Worm (Caenorhabditis elegans): ENCODE data around the gene asm-1.

asm-1 gene

ce11 chrII:6909568-6910122, at the start of gene asm-1:
asm-1 (plus strand) TSS chrII:6910072.
- TF ChIP-seq hlh-30 (tag; optimal IDR thresholded peaks at IDR 0.05; ENCODE audit: insufficient read depth) (no peak), elt-2 (tag; optimal IDR thresholded peaks at IDR 0.05) (peak; percentile 62), ceh-31 (tag; optimal IDR thresholded peaks at IDR 0.05) (no peak), pros-1 (tag; optimal IDR thresholded peaks at IDR 0.05) (no peak)

ce11 chrII:6863652-6864051, 46.2 kb upstream of the asm-1 start, which contains the start of gene aff-1:
aff-1 (minus strand) TSS chrII:6863752.
- TF ChIP-seq ttx-3 (tag; optimal IDR thresholded peaks at IDR 0.05) = no peak
- TF ChIP-seq nhr-11 (tag; optimal IDR thresholded peaks at IDR 0.05) = no peak
- TF ChIP-seq lin-11 (tag; optimal IDR thresholded peaks at IDR 0.05) = no peak
- TF ChIP-seq fkh-6 (tag; optimal IDR thresholded peaks at IDR 0.05) = no peak
- no peak for TF ChIP-seq ahr-1 (tag; optimal IDR thresholded peaks at IDR 0.05)
- no peak for TF ChIP-seq madf-2 (tag; optimal IDR thresholded peaks at IDR 0.05)
- no peak for TF ChIP-seq gmeb-2 (tag; optimal IDR thresholded peaks at IDR 0.05)
- no peak for TF ChIP-seq npax-4 (tag; optimal IDR thresholded peaks at IDR 0.05)
- no peak for TF ChIP-seq syd-9 (tag; optimal IDR thresholded peaks at IDR 0.05)
- no peak for TF ChIP-seq ceh-2 (tag; optimal IDR thresholded peaks at IDR 0.05)
- no peak for TF ChIP-seq ref-2 (tag; optimal IDR thresholded peaks at IDR 0.05)
- no peak for TF ChIP-seq che-1 (tag; optimal IDR thresholded peaks at IDR 0.05)
- no peak for TF ChIP-seq dve-1 (tag; optimal IDR thresholded peaks at IDR 0.05)
- TF ChIP-seq F13H6.1 (tag; optimal IDR thresholded peaks at IDR 0.05) = no peak
- TF ChIP-seq nfya-1 (tag; optimal IDR thresholded peaks at IDR 0.05) = no peak
- no peak for TF ChIP-seq mec-3 (tag; optimal IDR thresholded peaks at IDR 0.05; ENCODE audit: borderline replicate concordance)
- no peak for TF ChIP-seq ceh-22 (tag; optimal IDR thresholded peaks at IDR 0.05)
- TF ChIP-seq K02D7.2 (tag; optimal IDR thresholded peaks at IDR 0.05) = no peak
- no peak for TF ChIP-seq ceh-14 (tag; optimal IDR thresholded peaks at IDR 0.05)
- no peak for TF ChIP-seq pqm-1 (tag; optimal IDR thresholded peaks at IDR 0.05)

DNA sequence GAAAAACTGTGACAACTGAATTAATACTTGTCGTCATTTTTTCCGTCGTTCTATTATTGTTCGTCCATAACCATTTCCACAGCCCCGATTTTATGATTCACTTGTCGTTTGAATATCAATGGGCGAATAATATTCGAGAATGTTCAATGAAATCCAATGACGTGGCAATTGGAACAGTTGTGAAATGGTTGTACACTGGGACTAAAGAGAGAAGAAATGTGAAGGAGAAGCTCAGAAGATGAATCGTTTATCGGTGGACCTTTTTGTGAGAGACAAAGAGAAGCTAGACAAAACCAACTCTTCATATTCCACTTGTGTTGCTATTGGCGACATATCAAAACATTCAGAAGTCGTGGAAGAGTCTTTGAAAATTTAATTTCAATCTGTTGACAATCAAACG, 39.1 kb upstream of the asm-1 start, which contains the start of gene clhm-1:
Gene clhm-1 (minus strand): TSS at position 207 of the 400 bp plus-strand sequence.
- TF ChIP-seq ceh-31 (tag; optimal IDR thresholded peaks at IDR 0.05) (no peak), sox-2 (GFP tag; IDR thresholded peaks at IDR 0.05) (no peak), lin-11 (tag; optimal IDR thresholded peaks at IDR 0.05) (no peak), ceh-14 (tag; optimal IDR thresholded peaks at IDR 0.05) (no peak), Y22D7AL.16 (tag; optimal IDR thresholded peaks at IDR 0.05) (no peak), pros-1 (tag; optimal IDR thresholded peaks at IDR 0.05) (no peak)

- TF ChIP-seq pax-1 (tag; optimal IDR thresholded peaks at IDR 0.05) = no peak
- TF ChIP-seq pros-1 (tag; optimal IDR thresholded peaks at IDR 0.05) = no peak
- TF ChIP-seq ceh-45 (GFP tag; IDR thresholded peaks at IDR 0.05) = no peak
- TF ChIP-seq K09A11.1 (tag; optimal IDR thresholded peaks at IDR 0.05; ENCODE audit: insufficient read depth) = no peak
- no peak for TF ChIP-seq mec-3 (tag; optimal IDR thresholded peaks at IDR 0.05; ENCODE audit: borderline replicate concordance)
- no peak for TF ChIP-seq nhr-232 (tag; optimal IDR thresholded peaks at IDR 0.05)
Observed at ce11 chrII:6872493-6872892, 37.4 kb upstream of the asm-1 start, which contains the start of gene C44B7.5. C44B7.5 (minus strand) TSS chrII:6872593.

DNA sequence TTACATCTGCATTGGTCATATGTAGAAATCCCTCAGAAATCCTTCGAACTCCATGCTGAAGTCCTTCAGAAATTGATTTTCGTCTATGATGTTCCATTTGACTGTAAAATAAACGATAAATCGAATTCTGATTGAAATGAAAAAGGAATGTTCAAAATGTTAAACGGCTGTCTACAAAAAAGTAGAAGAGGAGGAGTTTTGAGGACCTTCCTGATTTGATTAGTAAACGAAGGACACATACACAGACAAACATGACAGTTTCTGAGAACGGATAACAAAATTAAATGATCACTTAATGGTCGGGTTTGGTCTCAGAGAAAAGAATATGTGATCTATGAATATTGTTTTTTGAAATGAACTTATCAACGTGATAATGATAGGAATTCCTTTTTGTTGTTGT, 32.9 kb upstream of the asm-1 start, which contains the start of gene slc-36.5:
Gene slc-36.5 (minus strand): TSS at position 101 of the 400 bp plus-strand sequence.
- TF ChIP-seq ceh-30 (tag; optimal IDR thresholded peaks at IDR 0.05) (no peak), pqm-1 (tag; optimal IDR thresholded peaks at IDR 0.05) (no peak)

DNA sequence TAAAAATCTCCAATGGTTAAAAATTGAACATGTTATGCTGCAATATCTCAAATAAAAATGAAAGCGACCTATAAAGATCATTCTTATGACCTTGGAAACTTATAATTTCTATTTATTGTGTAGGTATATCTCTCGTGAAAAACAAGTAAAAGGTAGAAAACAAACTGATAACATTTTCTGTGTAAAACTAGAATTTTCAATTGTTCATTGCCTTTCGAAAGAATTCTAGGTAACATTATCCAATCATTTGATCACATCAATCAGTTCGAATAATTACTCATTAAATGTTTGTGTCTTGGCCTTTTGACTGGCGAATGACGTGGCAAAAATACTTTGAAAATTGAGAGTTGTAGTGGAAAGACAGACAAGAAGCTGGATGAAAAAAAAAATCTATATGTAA, 32.0 kb upstream of the asm-1 start:
- no peak for TF ChIP-seq C08G9.2 (tag; optimal IDR thresholded peaks at IDR 0.05)
- no peak for TF ChIP-seq ceh-24 (tag; optimal IDR thresholded peaks at IDR 0.05)
- no peak for TF ChIP-seq hlh-30 (tag; optimal IDR thresholded peaks at IDR 0.05; ENCODE audit: insufficient read depth)
- no peak for TF ChIP-seq rnt-1 (tag; optimal IDR thresholded peaks at IDR 0.05)
- TF ChIP-seq T23F11.4 (GFP tag; optimal IDR thresholded peaks at IDR 0.05) = no peak
- no peak for TF ChIP-seq ceh-14 (tag; optimal IDR thresholded peaks at IDR 0.05)
- no peak for TF ChIP-seq lin-11 (tag; optimal IDR thresholded peaks at IDR 0.05)
- no peak for TF ChIP-seq madf-2 (tag; optimal IDR thresholded peaks at IDR 0.05)
- TF ChIP-seq ahr-1 (tag; optimal IDR thresholded peaks at IDR 0.05) = no peak
- no peak for TF ChIP-seq pat-9 (tag; optimal IDR thresholded peaks at IDR 0.05)

Data from whole organism, late embryonic.